Fruit fly (Drosophila melanogaster): Measurements from ENCODE around the gene CG3402.

CG3402 gene

dm6 chr3L:624203-624914 is 28.3 kb downstream of the CG3402 start (continued):
- TF ChIP-seq CG8944 (GFP tag; optimal IDR thresholded peaks at IDR 0.05) (no peak), sug (tag; optimal IDR thresholded peaks at IDR 0.05) (no peak), CG1529 (GFP tag; optimal IDR thresholded peaks at IDR 0.05) (no peak), Eip74EF (GFP tag; optimal IDR thresholded peaks at IDR 0.05) (no peak), cato (GFP tag; optimal IDR thresholded peaks at IDR 0.05; ENCODE audit: borderline replicate concordance) (no peak), al (GFP tag; IDR thresholded peaks at IDR 0.05) (no peak), knrl (GFP tag; IDR thresholded peaks at IDR 0.05; ENCODE audit: partially characterized antibody) (no peak), hb (GFP tag; IDR thresholded peaks at IDR 0.05; ENCODE audit: partially characterized antibody) (no peak), Pdp1 (GFP tag; optimal IDR thresholded peaks at IDR 0.05) (peak in 1 of 2 experiments; percentile 17), Dip3 (GFP tag; optimal IDR thresholded peaks at IDR 0.05) (no peak), chm (GFP tag; IDR thresholded peaks at IDR 0.05) (0 out of 2 replicates have a peak, but pooled peaks have one; percentile 15), dpn (GFP tag; optimal IDR thresholded peaks at IDR 0.05) (no peak), CTCF (GFP tag; optimal IDR thresholded peaks at IDR 0.05) (no peak), Sin3A (optimal IDR thresholded peaks at IDR 0.05) (no peak), zfh1 (GFP tag; IDR thresholded peaks at IDR 0.05) (0 out of 3 replicates have a peak, but pooled peaks have one; percentile 25), lola (GFP tag; optimal IDR thresholded peaks at IDR 0.05) (no peak), chinmo (GFP tag; IDR thresholded peaks at IDR 0.05; ENCODE audit: partially characterized antibody) (peak; percentile 58; the same call in 1 of the 4 replicates), cwo (GFP tag; optimal IDR thresholded peaks at IDR 0.05) (no peak), klu (GFP tag; IDR thresholded peaks at IDR 0.05) (no peak), CG31365 (tag; optimal IDR thresholded peaks at IDR 0.05) (no peak), Ssrp (tag; optimal IDR thresholded peaks at IDR 0.05) (no peak), CG17612 (GFP tag; IDR thresholded peaks at IDR 0.05) (no peak), sob (GFP tag; IDR thresholded peaks at IDR 0.05) (no peak), dmrt99B (tag; optimal IDR thresholded peaks at IDR 0.05) (no peak), CG7556 (GFP tag; optimal IDR thresholded peaks at IDR 0.05) (no peak), vvl (GFP tag; IDR thresholded peaks at IDR 0.05) (peak; percentile 60), CG4707 (GFP tag; optimal IDR thresholded peaks at IDR 0.05) (no peak), CG32767 (GFP tag; IDR thresholded peaks at IDR 0.05) (no peak; the same call in 1 of the 2 replicates), salm (tag; optimal IDR thresholded peaks at IDR 0.05) (peak; percentile 1), CG30403 (GFP tag; optimal IDR thresholded peaks at IDR 0.05) (no peak), Mrtf (GFP tag; IDR thresholded peaks at IDR 0.05) (no peak), MBD-R2 (GFP tag; IDR thresholded peaks at IDR 0.05) (no peak), nau (GFP tag; optimal IDR thresholded peaks at IDR 0.05) (no peak), Hand (GFP tag; optimal IDR thresholded peaks at IDR 0.05) (no peak), Blimp-1 (GFP tag; optimal IDR thresholded peaks at IDR 0.05) (no peak), CG12299 (tag; optimal IDR thresholded peaks at IDR 0.05) (no peak), D19A (tag; optimal IDR thresholded peaks at IDR 0.05) (peak; percentile 53), her (GFP tag; optimal IDR thresholded peaks at IDR 0.05) (no peak), crol (GFP tag; IDR thresholded peaks at IDR 0.05) (peak; percentile 92), CG17829 (tag; optimal IDR thresholded peaks at IDR 0.05) (no peak), CG8388 (GFP tag; optimal IDR thresholded peaks at IDR 0.05) (no peak), zf30C (GFP tag; optimal IDR thresholded peaks at IDR 0.05) (peak; percentile 30), Ets65A (GFP tag) (peak; percentile 8), YL-1 (GFP tag; optimal IDR thresholded peaks at IDR 0.05) (no peak), Stat92E (GFP tag; optimal IDR thresholded peaks at IDR 0.05) (peak in 1 of 3 experiments; percentile 38), pros (GFP tag; optimal IDR thresholded peaks at IDR 0.05) (peak; percentile 8), CG9797 (GFP tag; optimal IDR thresholded peaks at IDR 0.05) (no peak), Ptx1 (GFP tag; IDR thresholded peaks at IDR 0.05) (0 out of 2 replicates have a peak, but pooled peaks have one; percentile 20), oc (tag; optimal IDR thresholded peaks at IDR 0.05) (peak; percentile 78)

Measured in whole organism, embryonic.